Worm (Caenorhabditis elegans): ENCODE measurements around the gene Y69A2AR.18.

DNA sequence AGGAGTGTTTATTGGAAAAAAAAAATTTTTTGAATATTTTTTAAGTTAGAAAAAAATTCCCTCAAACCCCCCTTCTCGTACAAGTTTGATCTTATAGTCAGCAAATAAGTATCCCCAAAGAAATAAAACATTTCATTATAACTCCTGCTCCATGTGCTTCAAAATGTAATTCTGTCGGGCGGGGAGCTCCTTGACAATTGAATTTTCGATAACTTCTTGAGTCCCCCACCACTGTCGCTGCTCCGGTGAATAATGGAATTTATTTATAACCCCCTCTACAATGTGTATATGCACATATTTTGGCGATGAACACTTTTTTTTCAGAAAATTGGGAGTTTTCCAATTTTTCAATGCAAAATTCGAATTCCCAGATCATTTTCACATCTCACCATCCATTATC lies 42.2 kb downstream of the Y69A2AR.18 start:
- TF ChIP-seq tab-1 (GFP tag; IDR thresholded peaks at IDR 0.05) (no peak), T22C8.4 (GFP tag; IDR thresholded peaks at IDR 0.05) (no peak)
